Fruit fly (Drosophila melanogaster) whole organism, embryonic: ENCODE measurements around the gene CG4596.

Experiments used
- Asciz ChIP-seq: fragments of 200-800 bp; sonication (Bioruptor generic); optimal IDR thresholded peaks from 2 replicates; lab custom pipeline; 2017; ENCODE audit warnings: missing biosample characterization, mild to moderate bottlenecking, missing genetic modification characterization, missing genetic modification reagents
- B-H1 ChIP-seq: fragments of 200-800 bp; sonication (Bioruptor generic); IDR thresholded peaks from 3 replicates; pipeline ENCODE4 v1.3.6; 2022; ENCODE audit warnings: missing biosample characterization, missing genetic modification characterization
- Bteb2 ChIP-seq: fragments of 200-800 bp; sonication (Bioruptor generic); optimal IDR thresholded peaks from 2 replicates; lab custom pipeline; 2016; ENCODE audit warnings: missing biosample characterization, missing genetic modification characterization
- C15 ChIP-seq: fragments of 200-800 bp; sonication (Bioruptor generic); IDR thresholded peaks from 3 replicates; pipeline ENCODE4 v1.3.6; 2022; ENCODE audit warnings: missing biosample characterization, missing genetic modification characterization
- CG10431 ChIP-seq: fragments of 200-800 bp; sonication (Bioruptor generic); optimal IDR thresholded peaks from 3 replicates; lab custom pipeline; 2018; ENCODE audit warnings: missing biosample characterization, mild to moderate bottlenecking, missing genetic modification characterization
- CG10462 ChIP-seq: fragments of 200-800 bp; sonication (Bioruptor generic); optimal IDR thresholded peaks from 2 replicates; lab custom pipeline; 2016; ENCODE audit warnings: missing biosample characterization, missing genetic modification characterization
- CG10543 ChIP-seq: fragments of 200-800 bp; sonication (Bioruptor generic); optimal IDR thresholded peaks from 3 replicates; lab custom pipeline; 2017; ENCODE audit warnings: missing biosample characterization, mild to moderate bottlenecking, missing genetic modification characterization, moderate library complexity
- CG1233 ChIP-seq: fragments of 200-800 bp; sonication (Bioruptor generic); optimal IDR thresholded peaks from 4 replicates; lab custom pipeline; 2018; ENCODE audit warnings: missing biosample characterization, mild to moderate bottlenecking, missing genetic modification characterization
- CG15479 ChIP-seq: fragments of 200-800 bp; sonication (Bioruptor generic); optimal IDR thresholded peaks from 3 replicates; lab custom pipeline; 2019; ENCODE audit warnings: missing biosample characterization, mild to moderate bottlenecking, missing genetic modification characterization, moderate library complexity
- CG1832 ChIP-seq: fragments of 200-800 bp; sonication (Bioruptor generic); optimal IDR thresholded peaks from 2 replicates; lab custom pipeline; 2017; ENCODE audit warnings: missing biosample characterization, mild to moderate bottlenecking, missing genetic modification characterization, inconsistent platforms
- CG18619 ChIP-seq: fragments of 200-800 bp; sonication (Bioruptor generic); optimal IDR thresholded peaks from 3 replicates; lab custom pipeline; 2017; ENCODE audit warnings: missing biosample characterization, mild to moderate bottlenecking, missing genetic modification characterization
- CG2199 ChIP-seq: fragments of 200-800 bp; sonication (Bioruptor generic); IDR thresholded peaks from 3 replicates; pipeline ENCODE4 v1.3.6; 2022; ENCODE audit warnings: missing biosample characterization, missing genetic modification characterization
- CG30403 ChIP-seq: fragments of 200-800 bp; sonication (Bioruptor generic); optimal IDR thresholded peaks from 3 replicates; lab custom pipeline; 2016; ENCODE audit warnings: missing biosample characterization, missing genetic modification characterization
- CG3065 ChIP-seq: fragments of 200-800 bp; sonication (Bioruptor generic); optimal IDR thresholded peaks from 2 replicates; lab custom pipeline; 2016; ENCODE audit warnings: missing biosample characterization, missing genetic modification characterization
- CG31365 ChIP-seq: fragments of 200-800 bp; sonication (Bioruptor generic); optimal IDR thresholded peaks from 2 replicates; lab custom pipeline; 2018; ENCODE audit warnings: missing biosample characterization, mild to moderate bottlenecking, missing genetic modification characterization
- CG32772 ChIP-seq: fragments of 200-800 bp; sonication (Bioruptor generic); IDR thresholded peaks from 2 replicates; pipeline ENCODE4 v1.3.6; 2022; ENCODE audit warnings: missing biosample characterization, missing genetic modification characterization
- CG34376 ChIP-seq: fragments of 200-800 bp; sonication (Bioruptor generic); optimal IDR thresholded peaks from 2 replicates; lab custom pipeline; 2018; ENCODE audit warnings: missing biosample characterization, mild to moderate bottlenecking, missing genetic modification characterization
- CG8924 ChIP-seq: fragments of 200-800 bp; optimal IDR thresholded peaks from 3 replicates; lab custom pipeline; 2019; ENCODE audit warnings: missing biosample characterization, mild to moderate bottlenecking, missing genetic modification characterization, moderate library complexity
- CrebB ChIP-seq: fragments of 200-800 bp; sonication (Bioruptor generic); optimal IDR thresholded peaks from 3 replicates; lab custom pipeline; 2018; ENCODE audit warnings: missing biosample characterization, mild to moderate bottlenecking, missing genetic modification characterization
- Drgx ChIP-seq: fragments of 200-800 bp; sonication (Bioruptor generic); IDR thresholded peaks from 2 replicates; pipeline ENCODE4 v1.3.6; 2022; ENCODE audit warnings: missing biosample characterization, missing genetic modification characterization
- GATAe ChIP-seq: fragments of 200-800 bp; sonication (Bioruptor generic); conservative IDR thresholded peaks from 2 replicates; pipeline ENCODE4 v1.3.6; 2022; ENCODE audit warnings: missing biosample characterization, missing genetic modification characterization
- Hr39 ChIP-seq: fragments of >200 bp; optimal IDR thresholded peaks from 2 replicates; lab custom pipeline; 2017
- Nf-YC ChIP-seq: fragments of 200-800 bp; optimal IDR thresholded peaks from 3 replicates; lab custom pipeline; 2019; ENCODE audit warnings: missing biosample characterization, mild to moderate bottlenecking, missing genetic modification characterization, moderate library complexity
- Opbp ChIP-seq: fragments of 200-800 bp; sonication (Bioruptor generic); IDR thresholded peaks from 3 replicates; pipeline ENCODE4 v1.3.6; 2022; ENCODE audit warnings: missing biosample characterization, missing genetic modification characterization; ENCODE audit not compliant: partially characterized antibody
- Ptx1 ChIP-seq: fragments of 200-800 bp; sonication (Bioruptor generic); IDR thresholded peaks from 2 replicates; pipeline ENCODE4 v1.3.6; 2022; ENCODE audit warnings: missing biosample characterization, missing genetic modification characterization
- Rfx ChIP-seq: fragments of 200-800 bp; sonication (Bioruptor generic); IDR thresholded peaks from 2 replicates; pipeline ENCODE4 v1.3.6; 2022; ENCODE audit warnings: missing biosample characterization, missing genetic modification characterization
- Six4 ChIP-seq: fragments of 200-800 bp; sonication (Bioruptor generic); optimal IDR thresholded peaks from 2 replicates; lab custom pipeline; 2016; ENCODE audit warnings: missing biosample characterization, missing genetic modification characterization
- Sry-δ ChIP-seq: fragments of 200-800 bp; sonication (Bioruptor generic); optimal IDR thresholded peaks from 2 replicates; lab custom pipeline; 2016; ENCODE audit warnings: missing biosample characterization, missing genetic modification characterization
- Usf ChIP-seq: fragments of 200-800 bp; sonication (Bioruptor generic); optimal IDR thresholded peaks from 2 replicates; lab custom pipeline; 2017; ENCODE audit warnings: missing genotype, missing biosample characterization, missing genetic modification characterization
- Xrp1 ChIP-seq: fragments of 200-800 bp; sonication (Bioruptor generic); IDR thresholded peaks from 2 replicates; pipeline ENCODE4 v1.3.6; 2022; ENCODE audit warnings: missing biosample characterization, missing genetic modification characterization
- ara ChIP-seq: fragments of 200-800 bp; sonication (Bioruptor generic); IDR thresholded peaks from 2 replicates; pipeline ENCODE4 v1.3.6; 2022; ENCODE audit warnings: missing biosample characterization, missing genetic modification characterization
- ase ChIP-seq: fragments of 200-800 bp; sonication (Bioruptor generic); IDR thresholded peaks from 3 replicates; pipeline ENCODE4 v1.3.6; 2022; ENCODE audit warnings: missing biosample characterization, missing genetic modification characterization
- btn ChIP-seq: fragments of 200-800 bp; sonication (Bioruptor generic); optimal IDR thresholded peaks from 2 replicates; lab custom pipeline; 2016; ENCODE audit warnings: missing biosample characterization, missing genetic modification characterization
- chm ChIP-seq: fragments of 200-800 bp; sonication (Bioruptor generic); IDR thresholded peaks from 2 replicates; pipeline ENCODE4 v1.3.6; 2022; ENCODE audit warnings: missing biosample characterization, missing genetic modification characterization
- chn ChIP-seq: fragments of 200-800 bp; sonication (Bioruptor generic); optimal IDR thresholded peaks from 2 replicates; lab custom pipeline; 2016; ENCODE audit warnings: missing biosample characterization, missing genetic modification characterization
- ci ChIP-seq: fragments of 200-800 bp; sonication (Bioruptor generic); IDR thresholded peaks from 3 replicates; pipeline ENCODE4 v1.3.6; 2022; ENCODE audit warnings: missing biosample characterization, missing genetic modification characterization
- corto ChIP-seq: fragments of 200-800 bp; sonication (Bioruptor generic); optimal IDR thresholded peaks from 2 replicates; lab custom pipeline; 2016; ENCODE audit warnings: missing biosample characterization, mild to moderate bottlenecking, missing genetic modification characterization, moderate library complexity
- crp ChIP-seq, 2 experiments: fragments of 200-800 bp; sonication (Bioruptor generic); optimal IDR thresholded peaks; 2 replicates in 1 of 2; 3 replicates in 1 of 2; lab custom pipeline; 2017; ENCODE audit warnings: missing biosample characterization in 2 of 2, missing genetic modification characterization in 2 of 2, mild to moderate bottlenecking in 1 of 2, moderate library complexity in 1 of 2
- dati ChIP-seq: fragments of 200-800 bp; sonication (Bioruptor generic); IDR thresholded peaks from 2 replicates; pipeline ENCODE4 v1.3.6; 2022; ENCODE audit warnings: missing biosample characterization, missing genetic modification characterization
- dm ChIP-seq: fragments of 200-800 bp; sonication (Bioruptor generic); optimal IDR thresholded peaks from 3 replicates; lab custom pipeline; 2016; ENCODE audit warnings: missing biosample characterization, missing genetic modification characterization
- ham ChIP-seq: fragments of 200-800 bp; sonication (Bioruptor generic); IDR thresholded peaks from 2 replicates; pipeline ENCODE4 v1.3.6; 2022; ENCODE audit warnings: missing biosample characterization, missing genetic modification characterization
- kni ChIP-seq: fragments of 200-800 bp; sonication (Bioruptor generic); optimal IDR thresholded peaks from 3 replicates; lab custom pipeline; 2017; ENCODE audit warnings: mild to moderate bottlenecking, missing biosample characterization, missing genetic modification reagents, missing genetic modification characterization
- lab ChIP-seq: fragments of 200-800 bp; sonication (Bioruptor generic); optimal IDR thresholded peaks from 3 replicates; lab custom pipeline; 2017; ENCODE audit warnings: missing biosample characterization, missing genetic modification characterization, mild to moderate bottlenecking, moderate library complexity, missing genetic modification reagents
- odd ChIP-seq: fragments of 200-800 bp; sonication (Bioruptor generic); optimal IDR thresholded peaks from 2 replicates; lab custom pipeline; 2017; ENCODE audit warnings: missing biosample characterization, mild to moderate bottlenecking, missing genetic modification characterization
- pan ChIP-seq, 4 experiments: fragments of >200 bp in 3 of 4; fragments of 200-800 bp in 1 of 4; sonication (Bioruptor generic) in 1 of 4; optimal IDR thresholded peaks in 3 of 4; IDR thresholded peaks in 1 of 4; 2 replicates each; pipeline versions ENCODE4 v1.3.6 to Lab custom; 2017 to 2022; ENCODE audit warnings: missing biosample characterization in 2 of 4, missing genetic modification characterization in 2 of 4, mixed read lengths in 1 of 4
- run ChIP-seq: fragments of 200-800 bp; sonication (Bioruptor generic); optimal IDR thresholded peaks from 3 replicates; lab custom pipeline; 2018; ENCODE audit warnings: missing biosample characterization, mild to moderate bottlenecking, missing genetic modification characterization
- salm ChIP-seq: fragments of 200-800 bp; sonication (Bioruptor generic); optimal IDR thresholded peaks from 2 replicates; lab custom pipeline; 2018; ENCODE audit warnings: missing biosample characterization, mild to moderate bottlenecking, missing genetic modification characterization
- sisA ChIP-seq: fragments of 200-800 bp; sonication (Bioruptor generic); IDR thresholded peaks from 2 replicates; pipeline ENCODE4 v1.3.6; 2022; ENCODE audit warnings: missing biosample characterization, missing genetic modification characterization
- sug ChIP-seq: fragments of 200-800 bp; optimal IDR thresholded peaks from 2 replicates; lab custom pipeline; 2019; ENCODE audit warnings: missing biosample characterization, mild to moderate bottlenecking, missing genetic modification characterization, moderate library complexity
- zfh2 ChIP-seq: fragments of 200-800 bp; sonication (Bioruptor generic); optimal IDR thresholded peaks from 2 replicates; lab custom pipeline; 2016; ENCODE audit warnings: missing biosample characterization, missing genetic modification characterization

The CG4596 gene

dm6 chr3R:10872148-10872783, 572 bp upstream of the CG4596 start, which contains the start of gene Fdh (continued):
- TF ChIP-seq CG18619 (GFP tag; lab: Kevin White, UChicago) (peak; percentile 60), CG10431 (GFP tag; lab: Kevin White, UChicago) (peak; percentile 45), CG1233 (peak; percentile 66), sug (peak; percentile 26), CG2199 (GFP tag; lab: Robert Waterston, UW) (no peak), odd (GFP tag; lab: Kevin White, UChicago) (peak; percentile 62), Asciz (GFP tag; lab: Kevin White, UChicago) (peak; percentile 64), Opbp (GFP tag; lab: Robert Waterston, UW) (peak; percentile 96), Ptx1 (peak; percentile 45), CG10543 (peak; percentile 9), Rfx (GFP tag; lab: Robert Waterston, UW) (peak; percentile 36; the same call in 1 of the 2 replicates), CG3065 (GFP tag; lab: Kevin White, UChicago) (peak; percentile 29), B-H1 (peak; percentile 14; the same call in 1 of the 3 replicates), chn (peak; percentile 1), chm (GFP tag; lab: Robert Waterston, UW) (0 out of 2 replicates have a peak, but pooled peaks have one; percentile 35), corto (peak; percentile 5), Drgx (GFP tag; lab: Robert Waterston, UW) (0 out of 2 replicates have a peak, but pooled peaks have one; percentile 30), CG30403 (peak; percentile 69), CG10462 (GFP tag; lab: Kevin White, UChicago) (peak; percentile 92), Hr39 (lab: Kevin White, UChicago) (no peak), Sry-δ (GFP tag; lab: Kevin White, UChicago) (peak; percentile 9), run (tag; lab: Kevin White, UChicago) (peak; percentile 4), sisA (GFP tag; lab: Robert Waterston, UW) (no peak), Usf (GFP tag; lab: Kevin White, UChicago) (peak; percentile 6), CG15479 (GFP tag; lab: Kevin White, UChicago) (no peak), CG34376 (peak; percentile 52), kni (peak; percentile 51), Six4 (GFP tag; lab: Kevin White, UChicago) (no peak), Bteb2 (GFP tag; lab: Kevin White, UChicago) (no peak), Xrp1 (GFP tag; lab: Robert Waterston, UW) (peak; percentile 69), GATAe (GFP tag; lab: Robert Waterston, UW) (no peak), CG1832 (GFP tag; lab: Kevin White, UChicago) (no peak), C15 (GFP tag; lab: Robert Waterston, UW) (no peak), btn (GFP tag; lab: Kevin White, UChicago) (no peak), dm (GFP tag; lab: Kevin White, UChicago) (no peak), ase (no peak), ara (peak; percentile 60; the same call in 1 of the 2 replicates), CG31365 (no peak), salm (peak; percentile 5), CG32772 (no peak), pan (optimal IDR thresholded peaks at IDR 0.05; lab: Kevin White, UChicago) (no peak), pan (GFP tag; optimal IDR thresholded peaks at IDR 0.05 in 1 of 2, IDR thresholded peaks at IDR 0.05 in 1 of 2) (no peak), dati (no peak), CrebB (tag; lab: Kevin White, UChicago) (peak; percentile 23), CG8924 (tag; lab: Kevin White, UChicago) (peak; percentile 54), crp (GFP tag; optimal IDR thresholded peaks at IDR 0.05; lab: Kevin White, UChicago) (peak; percentile 78 to 90), ham (GFP tag; lab: Robert Waterston, UW) (no peak), ci (0 out of 3 replicates have a peak, but pooled peaks have one; percentile 35), Nf-YC (tag; lab: Kevin White, UChicago) (peak; percentile 70), lab (GFP tag; lab: Kevin White, UChicago) (peak; percentile 72), zfh2 (peak; percentile 4)
